Worm (Caenorhabditis elegans) whole organism, L3 larva: Measurements from ENCODE around the gene nhx-3.
A peak's percentile ranks its signal among the peaks of the same experiment; 100 is the strongest.

Experiments used
- R02D3.7 ChIP-seq: fragments of 150-350 bp; optimal IDR thresholded peaks from 2 replicates; lab custom pipeline; 2014; ENCODE audit warnings: missing biosample characterization, missing genetic modification characterization
- aly-2 ChIP-seq: fragments of 150-350 bp; optimal IDR thresholded peaks from 2 replicates; lab custom pipeline; 2014; ENCODE audit warnings: missing biosample characterization, missing genetic modification characterization
- ceh-16 ChIP-seq: sonication (generic microtip); optimal IDR thresholded peaks from 2 replicates; lab custom pipeline; 2017; ENCODE audit warnings: missing biosample characterization, missing genetic modification characterization
- ceh-28 ChIP-seq: fragments of 150-350 bp; optimal IDR thresholded peaks from 2 replicates; lab custom pipeline; 2014; ENCODE audit warnings: missing biosample characterization, missing genetic modification reagents, missing genetic modification characterization
- daf-12 ChIP-seq: fragments of 150-350 bp; optimal IDR thresholded peaks from 2 replicates; lab custom pipeline; 2014; ENCODE audit warnings: missing biosample characterization, missing genetic modification reagents, missing genetic modification characterization
- egl-27 ChIP-seq: sonication (generic microtip); optimal IDR thresholded peaks from 4 replicates; lab custom pipeline; 2017; ENCODE audit warnings: missing biosample characterization, missing genetic modification reagents, missing genetic modification characterization
- elt-1 ChIP-seq: fragments of 150-350 bp; optimal IDR thresholded peaks from 2 replicates; lab custom pipeline; 2014; ENCODE audit warnings: missing biosample characterization, missing genetic modification characterization
- elt-3 ChIP-seq, 3 experiments: fragments of 150-350 bp in 1 of 3; sonication (generic microtip) in 2 of 3; optimal IDR thresholded peaks; 2 replicates in 2 of 3; 4 replicates in 1 of 3; lab custom pipeline; 2014 to 2017; ENCODE audit warnings: missing biosample characterization in 3 of 3, missing genetic modification characterization in 3 of 3
- fkh-10 ChIP-seq: sonication (generic microtip); optimal IDR thresholded peaks from 2 replicates; lab custom pipeline; 2017; ENCODE audit warnings: missing biosample characterization, missing genetic modification reagents, missing genetic modification characterization
- fkh-2 ChIP-seq: fragments of 150-350 bp; optimal IDR thresholded peaks from 2 replicates; lab custom pipeline; 2014; ENCODE audit warnings: missing biosample characterization, missing genetic modification reagents, missing genetic modification characterization
- fos-1 ChIP-seq: fragments of 150-350 bp; optimal IDR thresholded peaks from 2 replicates; lab custom pipeline; 2014; ENCODE audit warnings: missing biosample characterization, missing genetic modification characterization
- hmg-11 ChIP-seq: sonication (generic microtip); optimal IDR thresholded peaks from 2 replicates; lab custom pipeline; 2016; ENCODE audit warnings: missing genetic modification characterization, missing compliant biosample characterization
- jun-1 ChIP-seq: fragments of 150-350 bp; optimal IDR thresholded peaks from 2 replicates; lab custom pipeline; 2014; ENCODE audit warnings: missing biosample characterization, missing genetic modification reagents, missing genetic modification characterization
- lin-15B ChIP-seq: fragments of 150-350 bp; optimal IDR thresholded peaks from 2 replicates; lab custom pipeline; 2014; ENCODE audit warnings: missing biosample characterization, missing genetic modification characterization
- lin-39 ChIP-seq: fragments of 150-350 bp; optimal IDR thresholded peaks from 2 replicates; lab custom pipeline; 2018; ENCODE audit warnings: missing biosample characterization, missing genetic modification reagents, missing genetic modification characterization
- lsy-12 ChIP-seq: sonication (generic microtip); optimal IDR thresholded peaks from 2 replicates; lab custom pipeline; 2016; ENCODE audit warnings: mild to moderate bottlenecking, missing genetic modification characterization, missing compliant biosample characterization
- mdl-1 ChIP-seq: fragments of 150-350 bp; optimal IDR thresholded peaks from 2 replicates; lab custom pipeline; 2014; ENCODE audit warnings: missing biosample characterization, missing genetic modification characterization
- mml-1 ChIP-seq: fragments of 150-350 bp; sonication (generic microtip); optimal IDR thresholded peaks from 3 replicates; lab custom pipeline; 2014; ENCODE audit warnings: missing biosample characterization, missing genetic modification characterization
- nhr-11 ChIP-seq: fragments of 150-350 bp; optimal IDR thresholded peaks from 2 replicates; lab custom pipeline; 2014; ENCODE audit warnings: missing biosample characterization, missing genetic modification characterization
- nhr-12 ChIP-seq: fragments of 150-350 bp; optimal IDR thresholded peaks from 2 replicates; lab custom pipeline; 2014; ENCODE audit warnings: missing biosample characterization, missing genetic modification characterization
- nhr-23 ChIP-seq: fragments of 150-350 bp; optimal IDR thresholded peaks from 2 replicates; lab custom pipeline; 2014; ENCODE audit warnings: missing biosample characterization, missing genetic modification reagents, missing genetic modification characterization
- nhr-237 ChIP-seq: fragments of 150-350 bp; optimal IDR thresholded peaks from 2 replicates; lab custom pipeline; 2014; ENCODE audit warnings: missing biosample characterization, missing genetic modification characterization
- nhr-25 ChIP-seq: sonication (generic microtip); optimal IDR thresholded peaks from 2 replicates; lab custom pipeline; 2017; ENCODE audit warnings: missing biosample characterization, missing genetic modification characterization
- nhr-28 ChIP-seq: fragments of 150-350 bp; optimal IDR thresholded peaks from 2 replicates; lab custom pipeline; 2014; ENCODE audit warnings: missing biosample characterization, missing genetic modification characterization
- nhr-43 ChIP-seq: sonication (generic microtip); optimal IDR thresholded peaks from 2 replicates; lab custom pipeline; 2016; ENCODE audit warnings: mild to moderate bottlenecking, missing genetic modification characterization, missing compliant biosample characterization; ENCODE audit not compliant: poor library complexity, severe bottlenecking
- nhr-67 ChIP-seq: fragments of 150-350 bp; optimal IDR thresholded peaks from 2 replicates; lab custom pipeline; 2014; ENCODE audit warnings: missing biosample characterization, missing genetic modification characterization
- nhr-76 ChIP-seq: fragments of 150-350 bp; sonication (generic microtip); optimal IDR thresholded peaks from 5 replicates; lab custom pipeline; 2014; ENCODE audit warnings: missing biosample characterization, missing genetic modification characterization
- nhr-77 ChIP-seq: fragments of 150-350 bp; optimal IDR thresholded peaks from 2 replicates; lab custom pipeline; 2014; ENCODE audit warnings: missing biosample characterization, missing genetic modification characterization
- pha-4 ChIP-seq: fragments of 150-350 bp; optimal IDR thresholded peaks from 2 replicates; lab custom pipeline; 2014; ENCODE audit warnings: missing biosample characterization, missing genetic modification reagents, missing genetic modification characterization
- pqm-1 ChIP-seq: fragments of 150-350 bp; optimal IDR thresholded peaks from 2 replicates; lab custom pipeline; 2017; ENCODE audit warnings: missing biosample characterization, missing genetic modification characterization, inconsistent platforms
- sea-2 ChIP-seq: fragments of 150-350 bp; sonication (generic microtip); optimal IDR thresholded peaks from 4 replicates; lab custom pipeline; 2014; ENCODE audit warnings: missing biosample characterization, missing genetic modification reagents, missing genetic modification characterization
- skn-1 ChIP-seq: fragments of 150-350 bp; optimal IDR thresholded peaks from 2 replicates; lab custom pipeline; 2014; ENCODE audit warnings: missing biosample characterization, missing genetic modification characterization
- snpc-4 ChIP-seq: fragments of 150-350 bp; optimal IDR thresholded peaks from 2 replicates; lab custom pipeline; 2014; ENCODE audit warnings: missing biosample characterization, missing genetic modification characterization
- tbx-2 ChIP-seq: sonication (generic microtip); optimal IDR thresholded peaks from 2 replicates; lab custom pipeline; 2016; ENCODE audit warnings: mild to moderate bottlenecking, missing genetic modification characterization, missing compliant biosample characterization
- unc-39 ChIP-seq: sonication (generic microtip); optimal IDR thresholded peaks from 4 replicates; lab custom pipeline; 2017; ENCODE audit warnings: missing biosample characterization, missing genetic modification characterization
- unc-62 ChIP-seq: fragments of 150-350 bp; sonication (generic microtip); optimal IDR thresholded peaks from 4 replicates; lab custom pipeline; 2014; ENCODE audit warnings: missing biosample characterization, missing genetic modification reagents, missing genetic modification characterization
- ztf-11 ChIP-seq: fragments of 150-350 bp; optimal IDR thresholded peaks from 2 replicates; lab custom pipeline; 2014; ENCODE audit warnings: missing biosample characterization, missing genetic modification characterization

The nhx-3 gene

ce11 chrV:7547479-7547878 is 2.2 kb upstream of the nhx-3 start, which contains the start of gene ftn-1:
TSS of gene ftn-1 (minus strand) at chrV:7547579.
- no peak for TF ChIP-seq nhr-237 (tag; lab: Kevin White, UChicago)
- no peak for TF ChIP-seq nhr-12 (tag; lab: Kevin White, UChicago)
- TF ChIP-seq fkh-2 (tag; lab: Kevin White, UChicago) = no peak
- TF ChIP-seq lsy-12 (tag; lab: Kevin White, UChicago) = no peak
- no peak for TF ChIP-seq pqm-1 (tag; lab: Kevin White, UChicago)
- TF ChIP-seq nhr-76 (tag; lab: Kevin White, UChicago) = no peak
- no peak for TF ChIP-seq elt-1 (tag; lab: Kevin White, UChicago)
- no peak for TF ChIP-seq nhr-43 (tag; lab: Kevin White, UChicago)
- TF ChIP-seq daf-12 (tag; lab: Kevin White, UChicago) = no peak
- TF ChIP-seq elt-3 (tag; optimal IDR thresholded peaks at IDR 0.05; lab: Kevin White, UChicago) = no peak
- TF ChIP-seq mml-1 = no peak
- TF ChIP-seq lin-39 = no peak
- no peak for TF ChIP-seq unc-39 (tag; lab: Kevin White, UChicago)
- TF ChIP-seq nhr-28 (tag; lab: Kevin White, UChicago) = no peak
- TF ChIP-seq jun-1 (tag; lab: Kevin White, UChicago) = no peak
- no peak for TF ChIP-seq R02D3.7 (tag; lab: Kevin White, UChicago)
- no peak for TF ChIP-seq pha-4 (tag; lab: Kevin White, UChicago)
- no peak for TF ChIP-seq ceh-28 (tag; lab: Kevin White, UChicago)
- TF ChIP-seq nhr-25 = no peak
- no peak for TF ChIP-seq unc-62

ce11 chrV:7543728-7544127 is 1.6 kb downstream of the nhx-3 start:
- TF ChIP-seq daf-12 (tag; lab: Kevin White, UChicago) (no peak), nhr-43 (tag; lab: Kevin White, UChicago) (peak; percentile 90), nhr-23 (tag; lab: Kevin White, UChicago) (peak; percentile 91)

DNA sequence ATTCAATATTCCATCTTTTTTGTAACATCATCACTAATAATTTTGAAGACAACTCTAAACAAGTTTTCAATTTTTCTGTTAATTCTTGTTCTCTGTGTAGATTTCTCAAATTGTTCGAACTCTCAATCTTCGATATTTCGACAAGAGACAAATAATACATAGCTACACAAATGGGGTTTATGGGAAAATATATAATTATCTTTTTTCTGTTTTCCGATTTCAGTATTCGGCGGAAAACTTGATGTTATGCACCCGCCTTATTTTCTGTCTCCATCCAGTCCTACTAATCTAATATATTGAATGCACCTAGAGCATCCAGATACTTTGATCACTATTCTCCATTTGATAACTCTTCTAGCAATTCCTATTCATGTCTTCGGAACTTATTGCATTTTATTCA is 6.3 kb downstream of the nhx-3 start, which contains the start of gene srh-268:
Gene srh-268, plus strand, starts transcription at position 301 of the 400 bp plus-strand sequence.
- TF ChIP-seq mdl-1 (tag; lab: Kevin White, UChicago) (no peak), tbx-2 (tag; lab: Kevin White, UChicago) (no peak), lin-15B (tag; lab: Kevin White, UChicago) (no peak)

DNA sequence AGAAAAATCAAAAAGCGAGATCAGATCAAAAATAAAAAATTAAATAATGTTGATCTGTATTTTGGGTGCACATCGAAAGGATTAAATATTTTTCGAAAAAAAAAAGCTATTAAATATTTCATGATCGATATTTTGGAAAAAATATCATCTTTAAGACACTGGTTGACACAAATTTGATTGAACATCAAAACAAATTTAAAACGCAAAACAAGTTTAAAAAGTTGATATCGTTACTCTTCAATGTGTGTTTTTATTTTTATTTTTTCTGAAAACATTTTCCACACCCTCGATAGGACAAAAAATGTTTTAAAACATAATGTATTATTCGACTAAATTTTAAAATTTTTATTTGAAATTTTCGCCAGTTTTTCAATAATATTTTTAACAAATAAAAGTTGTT is 7.3 kb downstream of the nhx-3 start, which contains the start of gene C54F6.12:
Gene C54F6.12, minus strand, starts transcription at position 101 of the 400 bp plus-strand sequence.
- no peak for TF ChIP-seq mdl-1 (tag; lab: Kevin White, UChicago)
- TF ChIP-seq nhr-23 (tag; lab: Kevin White, UChicago) = no peak
- no peak for TF ChIP-seq R02D3.7 (tag; lab: Kevin White, UChicago)
- no peak for TF ChIP-seq hmg-11 (tag; lab: Kevin White, UChicago)
- no peak for TF ChIP-seq ztf-11 (tag; lab: Kevin White, UChicago)
- no peak for TF ChIP-seq snpc-4
- TF ChIP-seq daf-12 (tag; lab: Kevin White, UChicago) = no peak
- no peak for TF ChIP-seq ceh-16 (tag; lab: Kevin White, UChicago)
- no peak for TF ChIP-seq nhr-43 (tag; lab: Kevin White, UChicago)
- no peak for TF ChIP-seq nhr-77 (tag; lab: Kevin White, UChicago)
- no peak for TF ChIP-seq jun-1 (tag; lab: Kevin White, UChicago)
- no peak for TF ChIP-seq aly-2 (tag; lab: Kevin White, UChicago)
- TF ChIP-seq unc-62 = no peak
- TF ChIP-seq nhr-25 = no peak
- no peak for TF ChIP-seq fkh-10

ce11 chrV:7532947-7533346 is 12.4 kb downstream of the nhx-3 start, which contains the start of gene C54F6.3:
TSS of gene C54F6.3 (plus strand) at chrV:7533247.
- no peak for TF ChIP-seq nhr-28 (tag; lab: Kevin White, UChicago)
- TF ChIP-seq lsy-12 (tag; lab: Kevin White, UChicago) = no peak
- TF ChIP-seq hmg-11 (tag; lab: Kevin White, UChicago) = no peak
- no peak for TF ChIP-seq snpc-4
- no peak for TF ChIP-seq skn-1 (tag; lab: Kevin White, UChicago)
- no peak for TF ChIP-seq tbx-2 (tag; lab: Kevin White, UChicago)
- TF ChIP-seq nhr-76 (tag; lab: Kevin White, UChicago) = no peak
- TF ChIP-seq nhr-11 (tag; lab: Kevin White, UChicago) = no peak
- no peak for TF ChIP-seq nhr-43 (tag; lab: Kevin White, UChicago)
- TF ChIP-seq sea-2 (GFP tag; lab: Kevin White, UChicago) = no peak
- no peak for TF ChIP-seq nhr-67 (tag; lab: Kevin White, UChicago)
- TF ChIP-seq nhr-12 (tag; lab: Kevin White, UChicago) = no peak
- TF ChIP-seq fos-1 (tag; lab: Kevin White, UChicago) = no peak
- no peak for TF ChIP-seq mdl-1 (tag; lab: Kevin White, UChicago)
- TF ChIP-seq aly-2 (tag; lab: Kevin White, UChicago) = no peak
- no peak for TF ChIP-seq egl-27
